Worm (Caenorhabditis elegans): ENCODE data around the gene R07E4.5.

The R07E4.5 gene

DNA sequence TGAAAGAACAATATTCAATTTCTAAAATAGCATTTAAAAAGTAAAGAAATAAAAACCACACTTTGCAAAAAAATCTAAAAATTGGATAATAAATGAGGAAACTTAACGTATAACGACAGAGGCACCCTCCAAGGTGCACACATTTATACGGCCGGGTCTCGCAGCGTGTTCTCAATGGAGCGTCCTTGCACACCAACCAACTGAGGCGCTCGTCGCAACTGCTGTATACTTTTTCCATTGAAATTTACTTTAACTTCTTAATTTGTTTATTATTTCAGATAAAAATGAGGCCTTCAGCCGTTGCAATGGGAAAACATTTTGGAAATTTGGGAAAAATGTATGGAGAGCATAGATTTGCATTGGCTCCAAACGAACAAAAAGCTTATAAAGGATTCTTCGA is at the start of gene R07E4.5, which contains the start of gene R07E4.3 (continued):
- TF ChIP-seq hmg-1.1 (GFP tag; IDR thresholded peaks at IDR 0.05): peak; percentile 72
- TF ChIP-seq fos-1 (tag; optimal IDR thresholded peaks at IDR 0.05): no peak
- TF ChIP-seq zfp-3 (GFP tag; conservative IDR thresholded peaks at IDR 0.05): no peak
- TF ChIP-seq snpc-4 (tag; optimal IDR thresholded peaks at IDR 0.05): no peak
- no peak for TF ChIP-seq madf-5 (GFP tag; IDR thresholded peaks at IDR 0.05)
- no peak for TF ChIP-seq lin-29 (GFP tag; IDR thresholded peaks at IDR 0.05)
- TF ChIP-seq jun-1 (tag; optimal IDR thresholded peaks at IDR 0.05): no peak
- TF ChIP-seq F10B5.3 (tag; optimal IDR thresholded peaks at IDR 0.05): no peak

DNA sequence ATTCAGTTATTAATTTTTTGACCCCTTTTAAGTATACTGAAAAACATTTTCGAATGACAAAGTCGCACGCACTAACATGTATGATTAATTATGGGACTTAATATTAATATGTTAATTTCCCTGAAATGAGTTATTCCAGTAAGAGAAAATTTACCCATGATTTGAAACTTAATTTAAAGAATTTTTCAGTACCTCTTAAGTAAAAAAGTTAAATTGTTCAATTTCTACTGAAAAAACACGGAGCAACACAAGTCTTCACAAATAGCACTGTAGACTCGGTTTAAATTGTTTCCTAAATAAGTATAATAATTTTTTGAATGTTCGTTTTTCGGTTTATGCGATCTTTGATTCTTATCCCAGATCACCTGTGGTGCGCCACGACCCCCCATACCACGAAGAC is 49.5 kb upstream of the R07E4.5 start:
- peak in 1 of 2 experiments; percentile 91 for TF ChIP-seq unc-62 (GFP tag; optimal IDR thresholded peaks at IDR 0.05 in 1 of 2)
- no peak for TF ChIP-seq unc-62 (tag; optimal IDR thresholded peaks at IDR 0.05)
- TF ChIP-seq mdl-1 (tag; optimal IDR thresholded peaks at IDR 0.05): no peak

DNA sequence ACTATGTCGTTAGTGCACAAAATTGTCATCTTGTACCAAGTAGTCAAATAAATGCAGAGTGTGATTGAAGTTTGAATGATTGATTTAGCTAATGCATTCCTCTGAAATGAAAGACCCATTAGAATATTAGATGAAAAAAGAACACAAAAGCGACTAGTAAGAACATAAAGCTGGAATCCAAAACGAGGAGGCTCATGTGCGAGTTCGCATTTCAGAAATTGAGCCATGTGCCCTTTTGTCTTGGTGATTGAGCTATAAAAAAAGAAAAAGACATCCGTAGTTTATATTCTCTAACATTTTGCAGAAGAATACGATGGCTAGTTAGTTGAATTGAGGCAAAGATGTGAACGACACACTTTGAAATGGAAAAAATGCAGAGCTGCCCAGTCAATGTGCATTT is 48.5 kb upstream of the R07E4.5 start, which contains the start of gene F22F4.4:
TSS of gene F22F4.4 (minus strand) at position 101 of the 400 bp plus-strand sequence.
- TF ChIP-seq snpc-1.2 (GFP tag; IDR thresholded peaks at IDR 0.05) (no peak), unc-62 (GFP tag; optimal IDR thresholded peaks at IDR 0.05 in 1 of 2) (peak in 1 of 2 experiments; percentile 21), unc-62 (tag; optimal IDR thresholded peaks at IDR 0.05) (no peak)

DNA sequence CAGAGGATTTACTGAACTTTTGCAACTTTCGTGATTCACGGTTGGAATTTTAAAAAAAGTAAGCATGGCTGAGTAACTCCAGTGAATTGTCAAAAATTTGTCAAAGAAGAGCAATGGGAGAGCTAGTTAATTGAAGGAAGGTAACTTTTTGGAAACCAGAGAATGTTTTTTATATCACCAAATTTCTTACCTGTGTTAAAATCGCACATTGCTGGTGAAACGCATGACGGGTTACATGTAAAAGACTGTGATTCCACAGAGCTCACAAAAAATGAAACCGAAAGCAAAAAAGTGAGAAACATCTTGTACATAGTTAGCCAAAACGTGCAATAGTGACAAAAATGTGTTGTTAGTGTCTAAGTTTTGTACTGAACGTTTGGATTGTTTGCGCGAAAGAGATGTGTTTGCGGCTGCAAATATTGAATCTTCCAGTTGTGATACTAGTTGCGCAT is 46.2 kb upstream of the R07E4.5 start, which contains the start of gene F22F4.9:
TSS of gene F22F4.9 (minus strand) at position 402 of the 452 bp plus-strand sequence.
- TF ChIP-seq zip-2 (tag; optimal IDR thresholded peaks at IDR 0.05) (no peak), aha-1 (tag) (peak; percentile 81), unc-62 (GFP tag; optimal IDR thresholded peaks at IDR 0.05 in 1 of 2) (peak in 1 of 2 experiments; percentile 83), unc-62 (tag; optimal IDR thresholded peaks at IDR 0.05) (no peak), dve-1 (tag; optimal IDR thresholded peaks at IDR 0.05; ENCODE audit: insufficient read depth) (no peak), madf-9 (GFP tag; conservative IDR thresholded peaks at IDR 0.05) (no peak), ceh-28 (tag; optimal IDR thresholded peaks at IDR 0.05) (no peak)

DNA sequence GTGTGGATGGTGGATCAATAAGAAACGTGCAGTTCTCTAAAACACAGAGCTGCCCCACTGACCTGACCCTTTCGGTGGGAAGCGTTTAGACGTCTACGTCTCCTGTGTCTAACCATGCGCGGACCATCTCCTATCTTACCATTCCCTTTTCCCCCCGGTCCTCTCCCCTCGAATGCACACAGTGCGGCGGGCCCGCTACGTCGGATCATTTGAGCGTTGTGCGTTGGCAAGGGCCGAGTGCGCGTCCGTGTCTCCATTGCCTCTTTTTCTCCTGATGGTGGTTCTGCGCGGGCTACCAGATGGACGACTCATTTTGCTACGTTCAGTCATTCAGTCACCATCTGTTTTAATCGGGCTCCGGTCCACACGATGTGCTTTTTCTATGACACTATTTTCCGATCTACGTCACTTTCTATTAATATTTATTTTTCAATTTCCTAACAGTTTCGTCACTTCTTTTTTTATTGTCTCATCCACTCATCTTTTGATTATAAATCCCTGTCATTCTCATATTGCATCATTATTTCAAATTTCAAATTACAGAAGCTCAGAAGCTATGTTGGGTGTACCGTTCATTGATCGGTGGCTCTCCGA is 42.7 kb upstream of the R07E4.5 start, which contains the start of gene inx-3:
TSS of gene inx-3 (plus strand) at position 544 of the 594 bp plus-strand sequence.
- TF ChIP-seq Y48G9A.11 (GFP tag; IDR thresholded peaks at IDR 0.05) (no peak), aha-1 (tag) (peak; percentile 25), T26A8.4 (GFP tag; IDR thresholded peaks at IDR 0.05) (no peak), set-16 (GFP tag; IDR thresholded peaks at IDR 0.05) (peak; percentile 62; the same call in 1 of the 2 replicates), egl-43 (GFP tag; IDR thresholded peaks at IDR 0.05) (0 out of 2 replicates have a peak, but pooled peaks have one; percentile 33)

DNA sequence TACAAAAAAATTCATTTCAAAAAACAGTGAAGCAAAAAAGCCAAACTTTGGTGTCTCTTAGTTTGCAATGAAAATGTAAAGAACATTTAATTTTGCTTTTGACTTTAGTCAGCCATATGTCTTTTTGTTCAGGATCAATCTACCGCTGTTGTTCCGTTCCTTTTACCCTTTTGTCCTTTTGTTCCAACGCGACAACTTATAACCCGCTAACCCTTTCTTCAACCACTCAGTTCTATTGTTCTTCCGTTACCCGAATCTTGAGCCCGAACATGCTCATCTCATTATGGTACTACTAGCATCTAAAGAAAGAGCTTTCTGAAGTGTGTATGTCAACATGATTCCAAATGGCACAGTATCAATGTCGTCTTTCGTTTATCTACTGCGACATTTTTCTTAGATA is 41.0 kb upstream of the R07E4.5 start:
- TF ChIP-seq gei-8 (GFP tag; optimal IDR thresholded peaks at IDR 0.05): no peak
- no peak for TF ChIP-seq madf-5 (GFP tag; IDR thresholded peaks at IDR 0.05)

DNA sequence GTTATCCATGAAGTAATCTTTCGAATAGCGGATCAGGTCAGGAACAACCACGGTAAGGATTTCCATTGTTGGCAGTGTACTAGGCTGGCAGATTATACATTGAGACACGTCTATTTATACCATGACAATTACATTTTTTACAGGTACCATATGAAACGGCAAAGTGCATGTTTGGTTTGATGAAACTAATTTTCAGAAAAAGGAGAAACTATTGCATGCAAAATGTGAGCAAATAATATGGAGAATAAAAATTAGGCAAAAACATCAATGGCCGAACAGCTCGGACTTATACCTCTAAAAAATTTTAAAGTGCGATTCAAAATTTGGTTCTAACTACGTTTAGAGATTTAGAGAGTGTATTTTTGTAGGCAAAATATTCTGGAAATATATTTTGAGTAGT is 39.8 kb upstream of the R07E4.5 start, which contains the start of gene F22F4.5:
TSS of gene F22F4.5 (minus strand) at position 101 of the 400 bp plus-strand sequence.
- TF ChIP-seq php-3 (GFP tag; IDR thresholded peaks at IDR 0.05) (no peak), aha-1 (tag) (no peak), dve-1 (tag; optimal IDR thresholded peaks at IDR 0.05; ENCODE audit: insufficient read depth) (no peak), set-16 (GFP tag; IDR thresholded peaks at IDR 0.05) (no peak), ztf-11 (tag; optimal IDR thresholded peaks at IDR 0.05) (no peak), lin-38 (GFP tag; IDR thresholded peaks at IDR 0.05) (no peak)

DNA sequence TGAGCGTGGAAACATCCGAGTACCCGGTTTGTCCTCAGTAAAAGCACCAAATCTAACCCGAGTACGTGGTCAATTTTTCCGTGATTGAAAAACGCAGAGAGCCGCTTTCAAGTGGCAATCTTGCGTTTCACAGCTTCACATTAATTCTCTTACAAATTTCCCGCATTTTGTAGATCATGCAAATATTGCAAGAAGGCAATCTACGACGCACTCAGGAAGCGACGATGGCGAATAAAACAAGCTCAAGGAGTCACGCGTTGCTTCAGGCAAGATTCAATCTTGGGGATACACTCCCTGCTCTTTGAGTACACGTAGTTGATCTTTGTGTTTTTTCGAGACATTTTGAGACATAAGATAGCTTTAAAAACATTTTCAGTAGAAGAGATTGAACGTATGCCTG is 34.9 kb upstream of the R07E4.5 start:
- TF ChIP-seq spr-3 (GFP tag; optimal IDR thresholded peaks at IDR 0.05) (no peak), madf-9 (GFP tag; conservative IDR thresholded peaks at IDR 0.05) (no peak), daf-12 (tag; optimal IDR thresholded peaks at IDR 0.05) (no peak), dmd-8 (GFP tag; IDR thresholded peaks at IDR 0.05) (no peak), mes-2 (tag; optimal IDR thresholded peaks at IDR 0.05; ENCODE audit: poor library complexity, severe bottlenecking) (no peak), zfp-2 (tag; optimal IDR thresholded peaks at IDR 0.05) (no peak), set-16 (GFP tag; IDR thresholded peaks at IDR 0.05) (no peak), ztf-11 (tag; optimal IDR thresholded peaks at IDR 0.05) (no peak), T26A8.4 (GFP tag; IDR thresholded peaks at IDR 0.05) (no peak), mdt-29 (GFP tag; IDR thresholded peaks at IDR 0.05) (no peak), hmg-1.1 (GFP tag; IDR thresholded peaks at IDR 0.05) (no peak), duxl-1 (tag; optimal IDR thresholded peaks at IDR 0.05; ENCODE audit: poor library complexity) (no peak), nhr-48 (tag; optimal IDR thresholded peaks at IDR 0.05) (no peak), nhr-10 (tag; optimal IDR thresholded peaks at IDR 0.05) (no peak), skn-1 (tag; optimal IDR thresholded peaks at IDR 0.05) (no peak), tag-97 (GFP tag; IDR thresholded peaks at IDR 0.05) (no peak), zfp-3 (GFP tag; conservative IDR thresholded peaks at IDR 0.05) (no peak)

Data from whole organism, L4 larva.